Worm (Caenorhabditis elegans) whole organism, L3 larva: Measurements from ENCODE around the gene mdt-1.2.

ENCODE experiments used
- ceh-82 ChIP-seq: fragments of 150-350 bp; optimal IDR thresholded peaks from 2 replicates; lab custom pipeline; 2014; ENCODE audit warnings: missing biosample characterization, missing genetic modification characterization
- mdl-1 ChIP-seq: fragments of 150-350 bp; optimal IDR thresholded peaks from 2 replicates; lab custom pipeline; 2014; ENCODE audit warnings: missing biosample characterization, missing genetic modification characterization
- nfya-1 ChIP-seq: sonication (generic microtip); optimal IDR thresholded peaks from 2 replicates; lab custom pipeline; 2017; ENCODE audit warnings: missing genetic modification characterization, mild to moderate bottlenecking, missing compliant biosample characterization, antibody characterized with exemption, moderate library complexity; ENCODE audit not compliant: insufficient read depth
- nhr-11 ChIP-seq: fragments of 150-350 bp; optimal IDR thresholded peaks from 2 replicates; lab custom pipeline; 2014; ENCODE audit warnings: missing biosample characterization, missing genetic modification characterization
- nhr-25 ChIP-seq: sonication (generic microtip); optimal IDR thresholded peaks from 2 replicates; lab custom pipeline; 2017; ENCODE audit warnings: missing biosample characterization, missing genetic modification characterization
- nhr-76 ChIP-seq: fragments of 150-350 bp; sonication (generic microtip); optimal IDR thresholded peaks from 5 replicates; lab custom pipeline; 2014; ENCODE audit warnings: missing biosample characterization, missing genetic modification characterization
- pha-4 ChIP-seq: fragments of 150-350 bp; optimal IDR thresholded peaks from 2 replicates; lab custom pipeline; 2014; ENCODE audit warnings: missing biosample characterization, missing genetic modification reagents, missing genetic modification characterization
- pqm-1 ChIP-seq: fragments of 150-350 bp; optimal IDR thresholded peaks from 2 replicates; lab custom pipeline; 2017; ENCODE audit warnings: missing biosample characterization, missing genetic modification characterization, inconsistent platforms
- snpc-4 ChIP-seq: fragments of 150-350 bp; optimal IDR thresholded peaks from 2 replicates; lab custom pipeline; 2014; ENCODE audit warnings: missing biosample characterization, missing genetic modification characterization
- unc-62 ChIP-seq: fragments of 150-350 bp; sonication (generic microtip); optimal IDR thresholded peaks from 4 replicates; lab custom pipeline; 2014; ENCODE audit warnings: missing biosample characterization, missing genetic modification reagents, missing genetic modification characterization
- ztf-11 ChIP-seq: fragments of 150-350 bp; optimal IDR thresholded peaks from 2 replicates; lab custom pipeline; 2014; ENCODE audit warnings: missing biosample characterization, missing genetic modification characterization

DNA sequence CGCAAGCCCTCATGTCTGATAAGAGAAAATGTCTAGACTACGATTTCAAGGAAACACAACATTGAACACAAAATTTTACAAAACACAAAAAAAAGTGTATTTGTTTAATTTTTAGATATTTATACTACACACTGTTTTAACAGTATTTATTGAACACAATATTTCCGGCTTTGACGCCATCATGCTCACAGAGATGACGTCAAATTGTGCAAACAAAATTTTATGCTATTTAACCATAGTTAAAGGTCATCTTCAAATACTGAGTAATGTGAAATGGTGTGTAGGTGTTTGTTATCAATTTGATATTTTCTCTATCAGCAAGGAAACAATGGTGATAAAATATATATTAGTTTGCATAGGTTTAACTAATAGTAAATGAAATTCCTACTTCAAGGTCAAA lies 4.8 kb upstream of the mdt-1.2 start:
- TF ChIP-seq pha-4 (tag; lab: Kevin White, UChicago) (peak; percentile 6), ztf-11 (tag; lab: Kevin White, UChicago) (no peak), snpc-4 (tag; lab: Kevin White, UChicago) (no peak), ceh-82 (tag; lab: Kevin White, UChicago) (no peak), nhr-25 (tag; lab: Kevin White, UChicago) (no peak), unc-62 (GFP tag; lab: Kevin White, UChicago) (no peak), nhr-76 (tag; lab: Kevin White, UChicago) (no peak), mdl-1 (no peak), nfya-1 (no peak), pqm-1 (tag; lab: Kevin White, UChicago) (peak; percentile 55), nhr-11 (no peak)
